Worm (Caenorhabditis elegans): Measurements from ENCODE around the gene alg-3.

alg-3 gene

ce11 chrIV:11695634-11696033 is 8.4 kb upstream of the alg-3 start:
- TF ChIP-seq lsy-2 (tag; optimal IDR thresholded peaks at IDR 0.05) (no peak), fkh-10 (GFP tag; optimal IDR thresholded peaks at IDR 0.05) (no peak), madf-9 (GFP tag; conservative IDR thresholded peaks at IDR 0.05) (no peak), Y48G9A.11 (GFP tag; IDR thresholded peaks at IDR 0.05) (0 out of 2 replicates have a peak, but pooled peaks have one; percentile 50), D1046.2 (GFP tag; IDR thresholded peaks at IDR 0.05) (no peak), daf-16 (GFP tag; optimal IDR thresholded peaks at IDR 0.05) (no peak), daf-16 (tag; optimal IDR thresholded peaks at IDR 0.05) (no peak), aha-1 (tag) (peak; percentile 28), snpc-1.2 (GFP tag; IDR thresholded peaks at IDR 0.05) (peak; percentile 60; the same call in 1 of the 2 replicates), dve-1 (tag; optimal IDR thresholded peaks at IDR 0.05; ENCODE audit: insufficient read depth) (no peak), nhr-6 (tag; optimal IDR thresholded peaks at IDR 0.05) (no peak), T20F7.1 (GFP tag; optimal IDR thresholded peaks at IDR 0.05) (no peak), lin-15B (tag; optimal IDR thresholded peaks at IDR 0.05) (no peak), F10B5.3 (tag; optimal IDR thresholded peaks at IDR 0.05) (no peak), mep-1 (tag; optimal IDR thresholded peaks at IDR 0.05) (no peak), jun-1 (tag; optimal IDR thresholded peaks at IDR 0.05) (no peak), F49E8.2 (tag; optimal IDR thresholded peaks at IDR 0.05; ENCODE audit: borderline replicate concordance) (peak; percentile 88), unc-130 (GFP tag; optimal IDR thresholded peaks at IDR 0.05) (peak; percentile 60), ceh-32 (tag; optimal IDR thresholded peaks at IDR 0.05; ENCODE audit: poor library complexity) (no peak), lim-7 (GFP tag; IDR thresholded peaks at IDR 0.05) (no peak), spr-1 (tag; optimal IDR thresholded peaks at IDR 0.05) (no peak), Y75B8A.6 (GFP tag; IDR thresholded peaks at IDR 0.05) (no peak), lin-38 (GFP tag; IDR thresholded peaks at IDR 0.05) (peak; percentile 31; the same call in 1 of the 2 replicates), lin-29 (GFP tag; IDR thresholded peaks at IDR 0.05) (no peak), attf-4 (tag; optimal IDR thresholded peaks at IDR 0.05) (no peak), set-16 (GFP tag; IDR thresholded peaks at IDR 0.05) (no peak), egl-43 (GFP tag; IDR thresholded peaks at IDR 0.05) (no peak)

DNA sequence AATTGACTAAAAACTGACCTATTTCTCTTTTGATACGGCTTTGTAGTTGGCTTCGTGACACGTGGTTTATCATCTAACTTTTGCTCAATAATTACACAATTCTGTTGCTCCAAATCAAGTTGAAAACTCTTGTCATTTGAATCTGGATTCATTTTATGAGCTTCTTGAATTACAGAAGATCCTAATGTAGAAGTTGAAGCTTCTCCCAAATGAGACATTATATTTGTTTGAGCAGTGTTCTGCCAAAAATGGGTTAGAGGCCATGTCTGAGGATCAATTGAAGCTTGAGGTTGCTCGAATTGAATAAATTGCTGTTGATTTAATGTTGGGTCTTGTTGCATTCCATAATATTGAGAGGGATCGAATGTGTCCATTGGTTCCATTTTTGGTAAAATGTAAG is 6.5 kb upstream of the alg-3 start:
- TF ChIP-seq sdz-12 (GFP tag; optimal IDR thresholded peaks at IDR 0.05): no peak
- TF ChIP-seq unc-62 (GFP tag; optimal IDR thresholded peaks at IDR 0.05 in 1 of 2): peak in 1 of 2 experiments; percentile 95
- no peak for TF ChIP-seq unc-62 (tag; optimal IDR thresholded peaks at IDR 0.05)
- no peak for TF ChIP-seq zip-11 (GFP tag; IDR thresholded peaks at IDR 0.05)
- no peak for TF ChIP-seq ces-1 (GFP tag; optimal IDR thresholded peaks at IDR 0.05)
- TF ChIP-seq daf-12 (tag; optimal IDR thresholded peaks at IDR 0.05): no peak
- no peak for TF ChIP-seq nhr-10 (tag; optimal IDR thresholded peaks at IDR 0.05)
- TF ChIP-seq ceh-32 (tag; optimal IDR thresholded peaks at IDR 0.05; ENCODE audit: poor library complexity): no peak

- TF ChIP-seq snpc-4 (tag; optimal IDR thresholded peaks at IDR 0.05): no peak
- TF ChIP-seq nhr-48 (tag; optimal IDR thresholded peaks at IDR 0.05): no peak
- no peak for TF ChIP-seq nhr-76 (tag; optimal IDR thresholded peaks at IDR 0.05)
- TF ChIP-seq unc-62 (GFP tag; optimal IDR thresholded peaks at IDR 0.05 in 1 of 2): peak in 1 of 2 experiments; percentile 16
- no peak for TF ChIP-seq unc-62 (tag; optimal IDR thresholded peaks at IDR 0.05)
- no peak for TF ChIP-seq lin-39 (tag; optimal IDR thresholded peaks at IDR 0.05)
- no peak for TF ChIP-seq mes-2 (tag; optimal IDR thresholded peaks at IDR 0.05; ENCODE audit: poor library complexity, severe bottlenecking)
- no peak for TF ChIP-seq Y48G9A.11 (GFP tag; IDR thresholded peaks at IDR 0.05)
- no peak for TF ChIP-seq egl-27 (tag; optimal IDR thresholded peaks at IDR 0.05)
- no peak for TF ChIP-seq lin-1 (GFP tag; IDR thresholded peaks at IDR 0.05)
- no peak for TF ChIP-seq nhr-42 (GFP tag; IDR thresholded peaks at IDR 0.05)
- no peak for TF ChIP-seq mxl-2 (GFP tag; conservative IDR thresholded peaks at IDR 0.05)
- TF ChIP-seq ZK546.5 (tag; optimal IDR thresholded peaks at IDR 0.05): no peak
- no peak for TF ChIP-seq ceh-62 (tag; optimal IDR thresholded peaks at IDR 0.05)
- TF ChIP-seq hlh-30 (tag; optimal IDR thresholded peaks at IDR 0.05; ENCODE audit: insufficient read depth): peak; percentile 20
- TF ChIP-seq F37D6.2 (tag; optimal IDR thresholded peaks at IDR 0.05): no peak
- TF ChIP-seq mxl-3 (GFP tag; optimal IDR thresholded peaks at IDR 0.05): peak; percentile 58
- no peak for TF ChIP-seq T20F7.1 (GFP tag; optimal IDR thresholded peaks at IDR 0.05)
- no peak for TF ChIP-seq hlh-11 (tag; optimal IDR thresholded peaks at IDR 0.05)
- TF ChIP-seq tag-97 (GFP tag; IDR thresholded peaks at IDR 0.05): no peak
- TF ChIP-seq unc-130 (GFP tag; optimal IDR thresholded peaks at IDR 0.05): no peak
- TF ChIP-seq nhr-28 (tag; optimal IDR thresholded peaks at IDR 0.05): peak; percentile 4
- TF ChIP-seq dve-1 (tag; optimal IDR thresholded peaks at IDR 0.05; ENCODE audit: insufficient read depth): no peak
These were observed 3.9 kb upstream of the alg-3 start for ce11 chrIV:11700100-11700499.

Measured in whole organism, L4 larva.